Worm (Caenorhabditis elegans): ENCODE results near the gene K05F1.10.
A peak's percentile ranks its signal among the peaks of the same experiment; 100 is the strongest.

DNA sequence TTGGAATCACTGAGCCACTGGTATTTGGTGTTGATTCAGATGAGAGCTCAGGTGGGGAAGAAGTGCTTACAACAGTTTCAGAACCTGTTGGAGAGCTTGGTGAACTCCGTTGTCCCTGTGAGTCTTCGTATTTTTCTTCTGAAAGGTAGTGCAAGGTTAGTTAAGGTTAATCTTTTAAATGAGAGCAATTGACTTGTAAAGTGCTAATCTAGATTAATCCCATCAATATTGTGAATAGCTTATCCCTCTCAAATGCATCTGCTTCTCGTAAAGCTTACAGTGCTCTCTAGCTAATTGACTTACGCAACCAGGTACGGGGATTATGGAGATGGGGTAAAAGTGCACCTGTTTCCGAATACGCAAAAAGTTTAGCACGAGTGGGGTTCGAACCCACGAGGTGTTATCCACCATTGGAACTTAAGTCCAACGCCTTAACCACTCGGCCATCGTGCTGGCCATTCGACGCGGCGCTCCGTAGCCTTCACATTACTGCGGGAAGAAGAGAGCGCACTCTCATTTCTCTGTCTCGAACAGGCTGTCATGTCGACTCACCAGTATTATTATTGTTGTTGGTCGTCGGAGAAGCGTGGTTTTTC is 32.6 kb downstream of the K05F1.10 start:
- TF ChIP-seq elt-3 (tag; optimal IDR thresholded peaks at IDR 0.05): no peak
- peak; percentile 85 for TF ChIP-seq sptf-1 (tag; optimal IDR thresholded peaks at IDR 0.05)
- TF ChIP-seq elt-1 (tag; optimal IDR thresholded peaks at IDR 0.05; ENCODE audit: borderline replicate concordance, insufficient read depth): no peak
- TF ChIP-seq unc-62 (GFP tag; optimal IDR thresholded peaks at IDR 0.05): no peak
- TF ChIP-seq cnd-1 (tag; optimal IDR thresholded peaks at IDR 0.05): peak; percentile 43
- no peak for TF ChIP-seq ztf-11 (tag; optimal IDR thresholded peaks at IDR 0.05)
- TF ChIP-seq M03D4.4 (tag; optimal IDR thresholded peaks at IDR 0.05): peak; percentile 78
- no peak for TF ChIP-seq nhr-76 (tag; optimal IDR thresholded peaks at IDR 0.05)
- TF ChIP-seq tbx-8 (GFP tag; optimal IDR thresholded peaks at IDR 0.05): no peak
- TF ChIP-seq snpc-4 (tag; optimal IDR thresholded peaks at IDR 0.05): no peak
- TF ChIP-seq lsy-2 (tag; optimal IDR thresholded peaks at IDR 0.05): no peak
- TF ChIP-seq blmp-1 (tag; optimal IDR thresholded peaks at IDR 0.05): no peak

Measured in whole organism, mixed stage, embryonic.